Fruit fly (Drosophila melanogaster): ENCODE data around the gene CG34135.

- TF ChIP-seq toe (GFP tag; optimal IDR thresholded peaks at IDR 0.05) (no peak), CG14711 (tag; optimal IDR thresholded peaks at IDR 0.05) (no peak), pad (GFP tag; optimal IDR thresholded peaks at IDR 0.05) (no peak), CG7101 (tag; optimal IDR thresholded peaks at IDR 0.05) (no peak), CG1620 (GFP tag; optimal IDR thresholded peaks at IDR 0.05) (no peak), CG5204 (GFP tag; optimal IDR thresholded peaks at IDR 0.05) (no peak), CG11617 (GFP tag; optimal IDR thresholded peaks at IDR 0.05) (no peak), tj (GFP tag; optimal IDR thresholded peaks at IDR 0.05) (no peak), cnc (optimal IDR thresholded peaks at IDR 0.05) (no peak), Mnt (GFP tag; optimal IDR thresholded peaks at IDR 0.05) (no peak), CG7045 (GFP tag; optimal IDR thresholded peaks at IDR 0.05) (no peak)
These were observed 26.1 kb downstream of the CG34135 start for dm6 chr3R:8741941-8742340.

All from whole organism, adult.